Worm (Caenorhabditis elegans): ENCODE measurements around the gene nrf-6.

ce11 chrII:8034617-8035016 is 2.1 kb upstream of the nrf-6 start:
- TF ChIP-seq klf-2 (GFP tag; conservative IDR thresholded peaks at IDR 0.05) (no peak), flt-1 (GFP tag; IDR thresholded peaks at IDR 0.05) (no peak), tab-1 (GFP tag; IDR thresholded peaks at IDR 0.05) (no peak), ref-1 (GFP tag; conservative IDR thresholded peaks at IDR 0.05) (no peak), med-1 (GFP tag; optimal IDR thresholded peaks at IDR 0.05; ENCODE audit: insufficient read depth) (no peak)
